Worm (Caenorhabditis elegans) whole organism, L3 larva: ENCODE results near the gene R07B1.6.
A peak's percentile ranks its signal among the peaks of the same experiment; 100 is the strongest.

ENCODE experiments used
- R02D3.7 ChIP-seq: fragments of 150-350 bp; optimal IDR thresholded peaks from 2 replicates; lab custom pipeline; 2014; ENCODE audit warnings: missing biosample characterization, missing genetic modification characterization
- ama-1 ChIP-seq: fragments of 150-350 bp; optimal IDR thresholded peaks from 2 replicates; lab custom pipeline; 2018
- ceh-16 ChIP-seq: sonication (generic microtip); optimal IDR thresholded peaks from 2 replicates; lab custom pipeline; 2017; ENCODE audit warnings: missing biosample characterization, missing genetic modification characterization
- ceh-28 ChIP-seq: fragments of 150-350 bp; optimal IDR thresholded peaks from 2 replicates; lab custom pipeline; 2014; ENCODE audit warnings: missing biosample characterization, missing genetic modification reagents, missing genetic modification characterization
- ceh-82 ChIP-seq: fragments of 150-350 bp; optimal IDR thresholded peaks from 2 replicates; lab custom pipeline; 2014; ENCODE audit warnings: missing biosample characterization, missing genetic modification characterization
- egl-5 ChIP-seq: fragments of 150-350 bp; optimal IDR thresholded peaks from 2 replicates; lab custom pipeline; 2017; ENCODE audit warnings: missing biosample characterization, missing genetic modification reagents, missing genetic modification characterization, inconsistent platforms
- elt-1 ChIP-seq: fragments of 150-350 bp; optimal IDR thresholded peaks from 2 replicates; lab custom pipeline; 2014; ENCODE audit warnings: missing biosample characterization, missing genetic modification characterization
- elt-2 ChIP-seq: sonication (generic microtip); optimal IDR thresholded peaks from 2 replicates; lab custom pipeline; 2016; ENCODE audit warnings: missing genetic modification reagents, mild to moderate bottlenecking, missing genetic modification characterization, missing compliant biosample characterization
- elt-3 ChIP-seq, 3 experiments: fragments of 150-350 bp in 1 of 3; sonication (generic microtip) in 2 of 3; optimal IDR thresholded peaks; 2 replicates in 2 of 3; 4 replicates in 1 of 3; lab custom pipeline; 2014 to 2017; ENCODE audit warnings: missing biosample characterization in 3 of 3, missing genetic modification characterization in 3 of 3
- eor-1 ChIP-seq, 2 experiments: fragments of 150-350 bp; optimal IDR thresholded peaks; 2 replicates each; lab custom pipeline; 2014 to 2018; ENCODE audit warnings: missing biosample characterization in 2 of 2, missing genetic modification characterization in 2 of 2
- fkh-10 ChIP-seq: sonication (generic microtip); optimal IDR thresholded peaks from 2 replicates; lab custom pipeline; 2017; ENCODE audit warnings: missing biosample characterization, missing genetic modification reagents, missing genetic modification characterization
- fkh-2 ChIP-seq: fragments of 150-350 bp; optimal IDR thresholded peaks from 2 replicates; lab custom pipeline; 2014; ENCODE audit warnings: missing biosample characterization, missing genetic modification reagents, missing genetic modification characterization
- fos-1 ChIP-seq: fragments of 150-350 bp; optimal IDR thresholded peaks from 2 replicates; lab custom pipeline; 2014; ENCODE audit warnings: missing biosample characterization, missing genetic modification characterization
- hmg-11 ChIP-seq: sonication (generic microtip); optimal IDR thresholded peaks from 2 replicates; lab custom pipeline; 2016; ENCODE audit warnings: missing genetic modification characterization, missing compliant biosample characterization
- jun-1 ChIP-seq: fragments of 150-350 bp; optimal IDR thresholded peaks from 2 replicates; lab custom pipeline; 2014; ENCODE audit warnings: missing biosample characterization, missing genetic modification reagents, missing genetic modification characterization
- lin-15B ChIP-seq: fragments of 150-350 bp; optimal IDR thresholded peaks from 2 replicates; lab custom pipeline; 2014; ENCODE audit warnings: missing biosample characterization, missing genetic modification characterization
- lin-39 ChIP-seq: fragments of 150-350 bp; optimal IDR thresholded peaks from 2 replicates; lab custom pipeline; 2018; ENCODE audit warnings: missing biosample characterization, missing genetic modification reagents, missing genetic modification characterization
- mdl-1 ChIP-seq: fragments of 150-350 bp; optimal IDR thresholded peaks from 2 replicates; lab custom pipeline; 2014; ENCODE audit warnings: missing biosample characterization, missing genetic modification characterization
- mml-1 ChIP-seq: fragments of 150-350 bp; sonication (generic microtip); optimal IDR thresholded peaks from 3 replicates; lab custom pipeline; 2014; ENCODE audit warnings: missing biosample characterization, missing genetic modification characterization
- nfya-1 ChIP-seq: sonication (generic microtip); optimal IDR thresholded peaks from 2 replicates; lab custom pipeline; 2017; ENCODE audit warnings: missing genetic modification characterization, mild to moderate bottlenecking, missing compliant biosample characterization, antibody characterized with exemption, moderate library complexity; ENCODE audit not compliant: insufficient read depth
- nhr-11 ChIP-seq: fragments of 150-350 bp; optimal IDR thresholded peaks from 2 replicates; lab custom pipeline; 2014; ENCODE audit warnings: missing biosample characterization, missing genetic modification characterization
- nhr-12 ChIP-seq: fragments of 150-350 bp; optimal IDR thresholded peaks from 2 replicates; lab custom pipeline; 2014; ENCODE audit warnings: missing biosample characterization, missing genetic modification characterization
- nhr-23 ChIP-seq: fragments of 150-350 bp; optimal IDR thresholded peaks from 2 replicates; lab custom pipeline; 2014; ENCODE audit warnings: missing biosample characterization, missing genetic modification reagents, missing genetic modification characterization
- nhr-237 ChIP-seq: fragments of 150-350 bp; optimal IDR thresholded peaks from 2 replicates; lab custom pipeline; 2014; ENCODE audit warnings: missing biosample characterization, missing genetic modification characterization
- nhr-25 ChIP-seq: sonication (generic microtip); optimal IDR thresholded peaks from 2 replicates; lab custom pipeline; 2017; ENCODE audit warnings: missing biosample characterization, missing genetic modification characterization
- nhr-43 ChIP-seq: sonication (generic microtip); optimal IDR thresholded peaks from 2 replicates; lab custom pipeline; 2016; ENCODE audit warnings: mild to moderate bottlenecking, missing genetic modification characterization, missing compliant biosample characterization; ENCODE audit not compliant: poor library complexity, severe bottlenecking
- nhr-76 ChIP-seq: fragments of 150-350 bp; sonication (generic microtip); optimal IDR thresholded peaks from 5 replicates; lab custom pipeline; 2014; ENCODE audit warnings: missing biosample characterization, missing genetic modification characterization
- nhr-77 ChIP-seq: fragments of 150-350 bp; optimal IDR thresholded peaks from 2 replicates; lab custom pipeline; 2014; ENCODE audit warnings: missing biosample characterization, missing genetic modification characterization
- pha-4 ChIP-seq: fragments of 150-350 bp; optimal IDR thresholded peaks from 2 replicates; lab custom pipeline; 2014; ENCODE audit warnings: missing biosample characterization, missing genetic modification reagents, missing genetic modification characterization
- pqm-1 ChIP-seq: fragments of 150-350 bp; optimal IDR thresholded peaks from 2 replicates; lab custom pipeline; 2017; ENCODE audit warnings: missing biosample characterization, missing genetic modification characterization, inconsistent platforms
- sea-2 ChIP-seq: fragments of 150-350 bp; sonication (generic microtip); optimal IDR thresholded peaks from 4 replicates; lab custom pipeline; 2014; ENCODE audit warnings: missing biosample characterization, missing genetic modification reagents, missing genetic modification characterization
- skn-1 ChIP-seq: fragments of 150-350 bp; optimal IDR thresholded peaks from 2 replicates; lab custom pipeline; 2014; ENCODE audit warnings: missing biosample characterization, missing genetic modification characterization
- snpc-4 ChIP-seq: fragments of 150-350 bp; optimal IDR thresholded peaks from 2 replicates; lab custom pipeline; 2014; ENCODE audit warnings: missing biosample characterization, missing genetic modification characterization
- unc-39 ChIP-seq: sonication (generic microtip); optimal IDR thresholded peaks from 4 replicates; lab custom pipeline; 2017; ENCODE audit warnings: missing biosample characterization, missing genetic modification characterization
- unc-62 ChIP-seq: fragments of 150-350 bp; sonication (generic microtip); optimal IDR thresholded peaks from 4 replicates; lab custom pipeline; 2014; ENCODE audit warnings: missing biosample characterization, missing genetic modification reagents, missing genetic modification characterization
- zag-1 ChIP-seq: fragments of 150-350 bp; optimal IDR thresholded peaks from 2 replicates; lab custom pipeline; 2014; ENCODE audit warnings: missing biosample characterization, missing genetic modification characterization
- ztf-11 ChIP-seq: fragments of 150-350 bp; optimal IDR thresholded peaks from 2 replicates; lab custom pipeline; 2014; ENCODE audit warnings: missing biosample characterization, missing genetic modification characterization

R07B1.6 gene

DNA sequence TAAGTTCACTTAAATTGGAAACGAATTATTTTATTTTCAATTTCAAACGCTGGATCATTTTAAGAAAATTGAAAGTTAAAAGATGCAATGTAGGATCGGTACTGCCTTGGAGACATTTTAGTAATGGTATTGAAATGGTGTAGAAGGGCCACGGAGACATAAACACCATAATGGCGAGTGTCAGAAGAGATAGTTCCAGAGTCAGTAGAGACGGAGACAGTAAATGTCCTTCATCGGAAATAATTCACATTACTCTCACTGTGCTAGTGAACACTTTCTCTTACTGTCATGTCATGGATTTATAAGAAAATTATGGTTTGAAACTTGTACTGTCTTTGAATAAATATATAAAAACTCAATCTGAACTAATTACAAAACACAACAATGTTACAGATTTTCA is 26.6 kb downstream of the R07B1.6 start:
- TF ChIP-seq nhr-25 (tag; lab: Kevin White, UChicago), result peak; percentile 4
- TF ChIP-seq ceh-28 (tag; lab: Kevin White, UChicago), result no peak
- TF ChIP-seq pqm-1, result no peak
- TF ChIP-seq fkh-2, result no peak

- TF ChIP-seq fkh-2 (no peak), skn-1 (tag; lab: Kevin White, UChicago) (no peak), pqm-1 (no peak), fkh-10 (GFP tag; lab: Kevin White, UChicago) (no peak), unc-62 (no peak), elt-1 (tag; lab: Kevin White, UChicago) (no peak), hmg-11 (tag; lab: Kevin White, UChicago) (no peak), nfya-1 (tag; lab: Kevin White, UChicago) (no peak), eor-1 (tag; optimal IDR thresholded peaks at IDR 0.05; lab: Kevin White, UChicago) (no peak), zag-1 (tag; lab: Kevin White, UChicago) (no peak), nhr-76 (tag; lab: Kevin White, UChicago) (no peak), ceh-28 (tag; lab: Kevin White, UChicago) (no peak), nhr-43 (tag; lab: Kevin White, UChicago) (no peak), mdl-1 (tag; lab: Kevin White, UChicago) (no peak), ceh-16 (tag; lab: Kevin White, UChicago) (no peak), elt-3 (tag; optimal IDR thresholded peaks at IDR 0.05; lab: Kevin White, UChicago) (no peak), nhr-12 (tag; lab: Kevin White, UChicago) (no peak), jun-1 (tag; lab: Kevin White, UChicago) (no peak), mml-1 (no peak)
Observed at ce11 chrX:9894844-9895243, 28.4 kb downstream of the R07B1.6 start, which contains the start of gene F21G4.3. Gene F21G4.3 (plus strand): TSS chrX:9895144.

DNA sequence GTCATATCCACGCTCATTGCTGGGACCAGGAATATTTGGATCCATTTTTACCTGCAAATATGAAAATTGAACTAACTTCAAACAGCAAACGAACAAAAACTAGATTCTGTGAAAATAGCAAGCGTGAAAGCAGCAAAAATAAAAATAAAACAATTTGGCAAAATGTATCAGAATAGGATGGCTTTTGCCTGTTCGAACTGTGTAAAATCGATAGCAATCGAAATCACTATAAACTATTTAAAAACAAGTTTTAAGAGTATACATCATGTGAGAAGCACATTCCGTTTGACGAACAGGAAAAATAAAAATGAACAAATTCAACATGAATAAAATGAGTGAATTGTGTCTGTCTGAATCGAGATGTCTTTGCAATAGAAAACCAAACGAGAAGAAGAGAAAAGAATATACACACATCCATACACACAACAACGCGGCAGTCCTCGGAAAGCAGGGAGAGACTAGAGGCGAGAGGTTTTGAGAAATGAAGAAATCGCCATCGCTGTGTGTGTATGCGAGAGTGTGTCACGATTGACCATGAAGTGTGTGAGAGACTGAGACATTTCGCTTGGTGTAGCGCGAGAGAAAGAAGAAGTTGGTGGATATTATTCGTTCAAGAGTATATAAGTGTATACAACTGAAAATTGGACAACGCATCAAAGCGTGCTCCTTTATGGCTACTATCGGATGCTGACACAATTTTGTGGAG is 33.1 kb downstream of the R07B1.6 start, which contains the start of gene phf-34:
Gene phf-34 (minus strand): TSS at position 51 of the 706 bp plus-strand sequence.
- TF ChIP-seq pqm-1, result no peak
- peak; percentile 76 for TF ChIP-seq nfya-1 (tag; lab: Kevin White, UChicago)
- no peak for TF ChIP-seq unc-39 (tag; lab: Kevin White, UChicago)
- TF ChIP-seq nhr-11 (tag; lab: Kevin White, UChicago), result no peak
- TF ChIP-seq hmg-11 (tag; lab: Kevin White, UChicago), result peak; percentile 88
- TF ChIP-seq R02D3.7 (tag; lab: Kevin White, UChicago), result no peak
- no peak for TF ChIP-seq nhr-77
- TF ChIP-seq elt-1 (tag; lab: Kevin White, UChicago), result no peak
- peak; percentile 34 for TF ChIP-seq pha-4 (tag; lab: Kevin White, UChicago)
- no peak for TF ChIP-seq ceh-82
- TF ChIP-seq lin-15B (tag; lab: Kevin White, UChicago), result peak; percentile 28
- peak; percentile 34 for TF ChIP-seq snpc-4
- peak; percentile 10 for TF ChIP-seq fkh-10 (GFP tag; lab: Kevin White, UChicago)
- peak; percentile 65 for TF ChIP-seq nhr-23 (tag; lab: Kevin White, UChicago)
- no peak for TF ChIP-seq sea-2 (GFP tag; lab: Kevin White, UChicago)
- TF ChIP-seq nhr-237 (tag; lab: Kevin White, UChicago), result no peak
- peak; percentile 61 for TF ChIP-seq nhr-25 (tag; lab: Kevin White, UChicago)
- no peak for TF ChIP-seq ceh-16 (tag; lab: Kevin White, UChicago)
- no peak for TF ChIP-seq elt-2 (tag; lab: Kevin White, UChicago)
- no peak for TF ChIP-seq fos-1 (tag; lab: Kevin White, UChicago)
- TF ChIP-seq nhr-43 (tag; lab: Kevin White, UChicago), result peak; percentile 31
- no peak for TF ChIP-seq skn-1 (tag; lab: Kevin White, UChicago)
- peak; percentile 21 for TF ChIP-seq lin-39
- peak; percentile 13 for TF ChIP-seq egl-5 (tag; lab: Kevin White, UChicago)

DNA sequence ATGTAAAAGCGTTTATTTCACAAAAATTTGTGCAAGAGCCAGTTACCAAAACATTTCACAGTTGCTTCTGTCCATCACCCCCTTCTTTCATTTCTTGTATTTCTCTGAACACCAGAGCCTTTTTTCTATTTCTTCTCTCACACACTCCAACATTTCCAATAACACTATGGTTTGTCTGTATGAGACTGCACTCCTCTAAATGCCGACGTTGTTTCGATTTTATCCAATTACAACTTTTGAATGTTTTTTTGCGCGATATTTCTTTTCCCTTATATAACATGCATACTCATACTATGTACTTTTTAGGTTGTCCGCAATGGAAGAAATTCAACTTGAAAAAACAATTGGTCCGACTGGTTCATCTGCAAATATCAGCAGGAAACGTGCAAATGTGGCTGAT is 39.4 kb downstream of the R07B1.6 start, which contains the start of gene F21G4.5:
Gene F21G4.5 (plus strand): TSS at position 301 of the 400 bp plus-strand sequence.
- TF ChIP-seq zag-1 (tag; lab: Kevin White, UChicago) (no peak), ztf-11 (tag; lab: Kevin White, UChicago) (no peak), ama-1 (no peak)
- TF ChIP-seq, all 47 proteins: peak for 0
